Worm (Caenorhabditis elegans) whole organism, midembryonic: Measurements from ENCODE around the gene B0284.3.

Source experiments
- T22C8.4 ChIP-seq: fragments of 200-800 bp; sonication (Bioruptor generic); IDR thresholded peaks from 2 replicates; pipeline ENCODE4 v1.3.6; 2022; ENCODE audit warnings: missing genetic modification characterization, missing compliant biosample characterization
- cog-1 ChIP-seq: sonication (generic microtip); optimal IDR thresholded peaks from 2 replicates; lab custom pipeline; 2016; ENCODE audit warnings: missing genetic modification characterization, missing compliant biosample characterization
- flt-1 ChIP-seq: fragments of 200-800 bp; sonication (Bioruptor generic); IDR thresholded peaks from 2 replicates; pipeline ENCODE4 v1.3.6; 2022; ENCODE audit warnings: missing genetic modification characterization, missing compliant biosample characterization
- klf-2 ChIP-seq: fragments of 200-800 bp; sonication (Bioruptor generic); conservative IDR thresholded peaks from 2 replicates; pipeline ENCODE4 v1.3.6; 2022; ENCODE audit warnings: missing genetic modification reagents, missing genetic modification characterization, missing compliant biosample characterization
- med-1 ChIP-seq: sonication (generic microtip); optimal IDR thresholded peaks from 2 replicates; lab custom pipeline; 2017; ENCODE audit warnings: missing genetic modification characterization, mild to moderate bottlenecking, missing compliant biosample characterization, antibody characterized with exemption, missing genetic modification reagents; ENCODE audit not compliant: insufficient read depth
- ref-1 ChIP-seq: fragments of 200-800 bp; sonication (Bioruptor generic); conservative IDR thresholded peaks from 2 replicates; pipeline ENCODE4 v1.3.6; 2022; ENCODE audit warnings: missing genetic modification reagents, missing genetic modification characterization, missing compliant biosample characterization
- tab-1 ChIP-seq: fragments of 200-800 bp; sonication (Bioruptor generic); IDR thresholded peaks from 2 replicates; pipeline ENCODE4 v1.3.6; 2022; ENCODE audit warnings: missing genetic modification characterization, missing compliant biosample characterization
- ztf-23 ChIP-seq: fragments of 200-800 bp; sonication (Bioruptor generic); IDR thresholded peaks from 2 replicates; pipeline ENCODE4 v1.3.6; 2022; ENCODE audit warnings: missing genetic modification reagents, missing genetic modification characterization, missing compliant biosample characterization
- ztf-29 ChIP-seq: fragments of 200-800 bp; sonication (Bioruptor generic); IDR thresholded peaks from 2 replicates; pipeline ENCODE4 v1.3.6; 2022; ENCODE audit warnings: missing genetic modification reagents, missing genetic modification characterization, missing compliant biosample characterization

B0284.3 gene

DNA sequence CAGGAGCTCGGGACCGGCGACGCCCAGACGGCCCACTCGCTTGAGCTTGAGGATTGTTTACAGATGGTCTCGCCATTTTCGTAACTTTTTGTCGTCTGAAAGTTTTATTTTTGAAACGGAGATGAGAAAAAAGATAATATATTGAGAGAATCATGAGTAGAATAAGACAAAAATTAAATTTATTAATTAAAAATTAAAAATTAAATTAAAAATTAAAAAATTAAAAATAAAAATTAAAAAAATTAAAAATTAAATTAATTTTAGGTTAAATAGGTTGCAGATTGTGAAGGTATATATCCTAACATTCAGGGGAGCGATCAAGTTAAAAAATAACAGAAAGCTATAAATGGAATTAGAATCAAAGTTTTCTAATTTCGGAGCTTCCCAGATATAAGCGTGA lies at the start of gene B0284.3:
B0284.3 (minus strand) TSS at position 101 of the 400 bp plus-strand sequence.
- TF ChIP-seq klf-2 (GFP tag; lab: Robert Waterston, UW) (no peak), cog-1 (tag; lab: Kevin White, UChicago) (no peak), ref-1 (GFP tag; lab: Robert Waterston, UW) (no peak), med-1 (no peak), tab-1 (no peak), ztf-29 (GFP tag; lab: Robert Waterston, UW) (no peak), flt-1 (GFP tag; lab: Robert Waterston, UW) (no peak), T22C8.4 (GFP tag; lab: Robert Waterston, UW) (no peak), ztf-23 (no peak)

DNA sequence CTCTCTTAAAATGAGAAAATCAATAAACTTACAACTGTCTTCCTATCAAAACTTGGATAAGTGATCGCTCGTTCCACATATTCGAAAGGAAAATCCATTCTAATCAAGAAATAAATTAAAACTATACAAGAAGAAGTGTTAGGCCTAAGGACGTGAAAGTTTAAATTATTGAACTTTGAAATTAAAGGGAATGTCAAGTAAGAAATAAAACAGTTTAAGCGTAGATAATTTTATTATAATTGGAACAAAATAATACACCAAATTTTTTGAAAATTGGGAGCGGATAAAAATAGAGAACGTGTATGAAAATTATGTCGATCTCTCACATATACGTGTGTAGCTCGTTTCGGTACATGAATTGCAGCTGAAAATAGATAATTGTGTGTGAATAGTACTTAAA lies 49.8 kb upstream of the B0284.3 start, which contains the start of gene C28A5.6:
C28A5.6 (minus strand) TSS at position 101 of the 400 bp plus-strand sequence.
- TF ChIP-seq flt-1 (GFP tag; lab: Robert Waterston, UW), result no peak
- no peak for TF ChIP-seq tab-1
- TF ChIP-seq ztf-29 (GFP tag; lab: Robert Waterston, UW), result no peak
- no peak for TF ChIP-seq klf-2 (GFP tag; lab: Robert Waterston, UW)
- TF ChIP-seq cog-1 (tag; lab: Kevin White, UChicago), result no peak
- no peak for TF ChIP-seq ztf-23
- TF ChIP-seq med-1, result no peak
- no peak for TF ChIP-seq ref-1 (GFP tag; lab: Robert Waterston, UW)
- TF ChIP-seq T22C8.4 (GFP tag; lab: Robert Waterston, UW), result no peak

DNA sequence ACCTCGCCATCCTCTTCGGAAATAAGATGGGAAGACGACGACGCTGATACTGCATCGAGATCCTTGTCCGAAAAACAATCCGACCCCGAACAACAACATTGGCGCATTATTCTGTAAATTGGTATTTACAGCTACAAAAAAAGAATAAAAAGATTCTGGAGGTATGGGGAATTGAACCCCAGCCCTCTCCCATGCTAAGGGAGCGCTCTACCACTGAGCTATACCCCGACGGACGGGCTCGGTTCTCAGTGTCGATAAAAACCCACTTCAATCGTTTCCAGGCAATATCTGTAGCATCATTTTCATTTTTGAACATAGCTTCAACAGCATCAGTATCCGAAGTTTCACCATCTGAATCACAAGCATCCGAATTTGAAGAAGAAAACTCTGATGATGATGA lies 49.2 kb upstream of the B0284.3 start:
- TF ChIP-seq ref-1 (GFP tag; lab: Robert Waterston, UW), result 0 out of 2 replicates have a peak, but pooled peaks have one; percentile 9
- TF ChIP-seq ztf-23, result peak; percentile 59; the same call in 1 of the 2 replicates
- TF ChIP-seq cog-1 (tag; lab: Kevin White, UChicago), result no peak
- peak; percentile 64 for TF ChIP-seq T22C8.4 (GFP tag; lab: Robert Waterston, UW)
- peak; percentile 76 for TF ChIP-seq tab-1
- TF ChIP-seq klf-2 (GFP tag; lab: Robert Waterston, UW), result no peak

DNA sequence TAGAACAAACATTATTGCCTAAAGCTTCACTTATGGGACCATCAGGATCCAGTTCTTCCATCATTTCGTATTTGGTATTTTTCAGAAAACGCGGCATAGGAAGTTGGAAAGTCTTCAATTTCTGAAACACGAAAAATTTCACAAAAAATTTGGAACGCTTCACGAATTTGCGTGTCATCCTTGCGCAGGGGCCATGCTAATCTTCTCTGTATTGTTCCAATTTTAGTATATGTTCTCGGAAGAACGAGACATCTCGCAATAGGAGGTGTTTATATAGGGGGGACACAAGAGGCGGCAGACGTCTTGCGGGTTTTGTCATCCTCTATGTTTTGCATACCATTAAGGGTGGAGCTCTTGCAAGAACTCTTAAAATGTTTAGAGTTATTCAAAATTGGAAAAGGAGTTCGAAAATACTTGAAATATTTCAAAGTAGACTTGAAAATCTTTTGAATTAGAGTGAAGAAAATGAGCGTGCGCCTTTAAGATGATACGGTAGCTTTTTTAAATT lies 47.1 kb upstream of the B0284.3 start:
- TF ChIP-seq flt-1 (GFP tag; lab: Robert Waterston, UW) (peak; percentile 95), T22C8.4 (GFP tag; lab: Robert Waterston, UW) (peak; percentile 87), ztf-29 (GFP tag; lab: Robert Waterston, UW) (peak; percentile 87), klf-2 (GFP tag; lab: Robert Waterston, UW) (peak; percentile 83), ref-1 (GFP tag; lab: Robert Waterston, UW) (peak; percentile 76), tab-1 (peak; percentile 93), ztf-23 (peak; percentile 91)

DNA sequence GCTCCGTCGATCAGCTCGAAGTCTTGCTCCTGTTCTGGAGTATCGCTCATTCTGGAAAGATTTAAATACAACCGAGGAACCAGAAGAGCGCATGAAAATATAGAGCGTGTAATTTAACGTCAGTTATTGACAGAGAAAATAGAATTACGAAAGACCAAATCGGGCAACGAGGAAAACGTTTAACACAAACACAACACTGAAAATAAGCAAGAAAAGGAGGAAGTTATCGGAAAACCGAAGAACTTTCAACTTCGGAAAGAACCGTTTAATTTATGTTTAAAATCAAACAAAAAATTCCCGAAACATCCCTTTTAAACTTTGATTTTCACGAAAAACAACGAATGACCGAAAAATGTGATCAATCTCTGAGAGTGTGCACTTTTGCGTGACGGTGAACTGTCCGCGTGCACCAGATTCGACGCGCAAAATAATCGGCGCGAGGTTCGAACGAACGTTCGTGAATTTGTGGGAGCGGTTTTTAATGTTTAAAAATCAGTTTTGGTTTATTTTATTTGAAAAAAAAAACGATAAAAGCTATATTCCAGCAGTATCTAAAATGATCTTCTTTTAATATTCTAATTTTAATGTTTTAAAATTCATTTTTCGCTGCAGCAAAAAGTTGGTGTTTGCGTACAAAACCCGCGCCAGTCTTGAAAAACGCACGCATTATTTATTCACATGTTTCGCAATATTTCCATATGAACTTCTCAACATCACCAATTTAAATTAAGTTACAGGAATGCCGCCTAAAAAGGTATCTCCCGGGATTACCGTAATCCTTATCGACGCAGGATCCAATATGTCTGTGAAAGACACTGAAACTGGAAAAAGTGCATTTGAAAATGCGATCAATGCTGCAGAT lies 39.7 kb upstream of the B0284.3 start, which contains the start of the genes R07E5.7 and cku-80:
R07E5.7 (minus strand) TSS at position 51 of the 862 bp plus-strand sequence.
cku-80 (plus strand) TSS at position 732 of the 862 bp plus-strand sequence.
- TF ChIP-seq klf-2 (GFP tag; lab: Robert Waterston, UW) (no peak), tab-1 (no peak; the same call in 1 of the 2 replicates), T22C8.4 (GFP tag; lab: Robert Waterston, UW) (no peak), ztf-29 (GFP tag; lab: Robert Waterston, UW) (no peak), flt-1 (GFP tag; lab: Robert Waterston, UW) (no peak), med-1 (no peak), ref-1 (GFP tag; lab: Robert Waterston, UW) (no peak), cog-1 (tag; lab: Kevin White, UChicago) (peak; percentile 7), ztf-23 (peak; percentile 50; the same call in 1 of the 2 replicates)

DNA sequence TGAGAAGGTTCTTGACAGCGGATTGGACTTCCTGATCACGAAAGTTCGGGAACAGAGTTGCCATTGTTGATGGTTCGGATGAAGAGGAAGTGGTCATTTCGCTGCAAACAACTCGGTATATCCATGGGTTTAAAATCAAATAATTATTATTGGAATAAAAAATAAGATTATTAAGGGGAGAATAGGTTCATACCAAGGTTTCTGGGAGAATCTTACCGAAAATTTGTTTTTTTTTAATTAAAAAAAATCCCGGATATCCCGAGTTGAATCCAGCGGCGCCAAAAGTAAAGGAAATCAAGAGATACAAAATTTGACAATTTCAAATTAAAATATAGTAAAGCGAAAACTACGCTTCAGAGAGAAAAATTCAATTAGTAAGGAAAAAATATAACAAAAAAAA lies 38.3 kb upstream of the B0284.3 start, which contains the start of the genes R07E5.19 and pdcd-2:
R07E5.19 (minus strand) TSS at position 101 of the 400 bp plus-strand sequence.
pdcd-2 (minus strand) TSS at position 102 of the 400 bp plus-strand sequence.
- TF ChIP-seq cog-1 (tag; lab: Kevin White, UChicago) (no peak), ref-1 (GFP tag; lab: Robert Waterston, UW) (no peak), ztf-23 (no peak), T22C8.4 (GFP tag; lab: Robert Waterston, UW) (no peak), tab-1 (no peak), ztf-29 (GFP tag; lab: Robert Waterston, UW) (no peak), flt-1 (GFP tag; lab: Robert Waterston, UW) (no peak)

DNA sequence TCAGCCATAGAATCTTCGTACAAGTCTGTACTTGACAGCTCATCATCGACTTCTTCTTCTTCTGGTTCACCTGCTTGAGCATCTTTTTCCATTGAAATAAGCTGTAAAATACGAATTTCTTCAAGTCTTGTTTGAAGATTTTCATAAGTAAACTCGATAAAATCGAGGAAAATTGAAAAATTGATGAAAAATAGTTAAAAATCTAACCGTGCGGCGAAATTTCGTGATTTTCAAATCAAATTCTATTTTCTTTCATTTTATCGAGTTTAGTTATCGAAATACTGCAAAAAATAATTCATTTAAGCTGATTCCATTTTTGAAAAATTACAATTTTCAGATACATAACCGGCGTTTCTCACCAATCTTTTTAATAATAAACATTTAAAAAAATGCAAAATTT lies 35.5 kb upstream of the B0284.3 start, which contains the start of gene R07E5.11:
R07E5.11 (minus strand) TSS at position 101 of the 400 bp plus-strand sequence.
- TF ChIP-seq klf-2 (GFP tag; lab: Robert Waterston, UW) (no peak), ztf-29 (GFP tag; lab: Robert Waterston, UW) (no peak), cog-1 (tag; lab: Kevin White, UChicago) (no peak), ztf-23 (no peak), ref-1 (GFP tag; lab: Robert Waterston, UW) (no peak), tab-1 (no peak), med-1 (no peak), T22C8.4 (GFP tag; lab: Robert Waterston, UW) (no peak), flt-1 (GFP tag; lab: Robert Waterston, UW) (no peak)

DNA sequence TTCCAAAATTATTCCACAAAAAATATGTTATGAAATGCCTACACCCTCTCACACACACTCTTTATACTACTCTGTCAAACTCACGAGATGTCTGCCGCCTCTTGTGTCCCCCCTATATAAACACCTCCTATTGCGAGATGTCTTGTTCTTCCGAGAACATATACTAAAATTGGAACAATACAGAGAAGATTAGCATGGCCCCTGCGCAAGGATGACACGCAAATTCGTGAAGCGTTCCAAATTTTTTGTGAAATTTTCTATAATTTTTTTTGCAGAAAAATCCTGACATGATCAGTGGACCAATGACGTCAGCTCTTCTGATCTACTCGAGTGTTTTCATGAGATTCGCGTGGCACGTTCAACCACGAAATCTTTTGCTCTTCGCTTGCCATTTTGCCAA lies 34.4 kb upstream of the B0284.3 start:
- TF ChIP-seq T22C8.4 (GFP tag; lab: Robert Waterston, UW) (peak; percentile 64), tab-1 (peak; percentile 80), klf-2 (GFP tag; lab: Robert Waterston, UW) (peak; percentile 68), ref-1 (GFP tag; lab: Robert Waterston, UW) (peak; percentile 64), ztf-23 (peak; percentile 77), flt-1 (GFP tag; lab: Robert Waterston, UW) (peak; percentile 84)

DNA sequence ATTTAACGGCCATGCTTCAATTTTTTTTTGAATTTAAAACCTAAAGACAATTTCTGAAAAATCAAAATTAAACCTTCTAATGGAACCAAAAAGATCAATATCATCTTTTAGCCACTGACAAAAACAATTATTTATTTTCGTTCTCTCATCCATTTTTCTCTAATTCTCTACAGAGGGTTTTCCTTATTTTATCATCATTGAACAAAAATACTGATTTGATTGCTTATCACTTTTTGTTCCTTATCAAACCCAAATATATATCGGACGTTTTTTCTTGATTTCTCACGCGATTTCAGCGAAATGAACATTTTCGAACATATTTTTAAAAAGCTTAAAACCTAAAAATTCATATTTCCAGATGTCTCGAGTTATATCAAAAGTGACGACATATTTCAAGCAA lies 33.5 kb upstream of the B0284.3 start, which contains the start of gene mpc-1:
mpc-1 (plus strand) TSS at position 359 of the 400 bp plus-strand sequence.
- TF ChIP-seq ztf-23, result no peak
- no peak for TF ChIP-seq ref-1 (GFP tag; lab: Robert Waterston, UW)
- no peak for TF ChIP-seq T22C8.4 (GFP tag; lab: Robert Waterston, UW)
- TF ChIP-seq klf-2 (GFP tag; lab: Robert Waterston, UW), result no peak
- no peak for TF ChIP-seq flt-1 (GFP tag; lab: Robert Waterston, UW)
- TF ChIP-seq ztf-29 (GFP tag; lab: Robert Waterston, UW), result no peak
- no peak for TF ChIP-seq tab-1
- no peak for TF ChIP-seq cog-1 (tag; lab: Kevin White, UChicago)
- TF ChIP-seq med-1, result no peak
